Fruit fly (Drosophila melanogaster) whole organism, adult: ENCODE measurements around the gene CG13658.

Experiments
- CG11617 ChIP-seq: fragments of 200-800 bp; sonication (Bioruptor generic); optimal IDR thresholded peaks from 2 replicates; lab custom pipeline; 2017; ENCODE audit warnings: mild to moderate bottlenecking, missing biosample characterization, missing genetic modification reagents, missing genetic modification characterization
- CG12768 ChIP-seq: fragments of 200-800 bp; sonication (Bioruptor generic); optimal IDR thresholded peaks from 2 replicates; lab custom pipeline; 2017; ENCODE audit warnings: missing biosample characterization, missing genetic modification characterization, mild to moderate bottlenecking, moderate library complexity, missing genetic modification reagents
- CG14711 ChIP-seq: fragments of 200-800 bp; sonication (Bioruptor generic); optimal IDR thresholded peaks from 2 replicates; lab custom pipeline; 2018; ENCODE audit warnings: missing biosample characterization, mild to moderate bottlenecking, missing genetic modification characterization, moderate library complexity
- CG1620 ChIP-seq: fragments of 200-800 bp; sonication (Bioruptor generic); optimal IDR thresholded peaks from 2 replicates; lab custom pipeline; 2016; ENCODE audit warnings: missing biosample characterization, missing genetic modification characterization
- CG33017 ChIP-seq: fragments of 200-800 bp; sonication (Bioruptor generic); optimal IDR thresholded peaks from 2 replicates; lab custom pipeline; 2018; ENCODE audit warnings: missing biosample characterization, mild to moderate bottlenecking, missing genetic modification characterization, moderate library complexity
- CG5204 ChIP-seq: fragments of 200-800 bp; sonication (Bioruptor generic); optimal IDR thresholded peaks from 2 replicates; lab custom pipeline; 2016; ENCODE audit warnings: missing biosample characterization, missing genetic modification characterization
- CG7045 ChIP-seq: fragments of 200-800 bp; sonication (Bioruptor generic); optimal IDR thresholded peaks from 2 replicates; lab custom pipeline; 2017; ENCODE audit warnings: missing biosample characterization, mild to moderate bottlenecking, missing genetic modification characterization
- CG7101 ChIP-seq: fragments of 200-800 bp; sonication (Bioruptor generic); optimal IDR thresholded peaks from 2 replicates; lab custom pipeline; 2018; ENCODE audit warnings: missing biosample characterization, mild to moderate bottlenecking, missing genetic modification characterization, moderate library complexity
- Clk ChIP-seq: fragments of 200-800 bp; sonication (Bioruptor generic); optimal IDR thresholded peaks from 2 replicates; lab custom pipeline; 2017; ENCODE audit warnings: missing biosample characterization, missing genetic modification characterization
- Crg-1 ChIP-seq: fragments of 200-800 bp; sonication (Bioruptor generic); optimal IDR thresholded peaks from 2 replicates; lab custom pipeline; 2016; ENCODE audit warnings: missing biosample characterization, missing genetic modification characterization
- Hr96 ChIP-seq: fragments of 200-800 bp; sonication (Bioruptor generic); optimal IDR thresholded peaks from 2 replicates; lab custom pipeline; 2016; ENCODE audit warnings: missing biosample characterization, missing genetic modification characterization
- Mnt ChIP-seq: fragments of 200-800 bp; sonication (Bioruptor generic); optimal IDR thresholded peaks from 2 replicates; lab custom pipeline; 2016; ENCODE audit warnings: missing biosample characterization, mild to moderate bottlenecking, missing genetic modification characterization
- bab1 ChIP-seq: fragments of 200-800 bp; sonication (Bioruptor generic); optimal IDR thresholded peaks from 3 replicates; lab custom pipeline; 2019; ENCODE audit warnings: missing biosample characterization, mild to moderate bottlenecking, missing genetic modification characterization, moderate library complexity
- cic ChIP-seq: fragments of 200-800 bp; sonication (Bioruptor generic); optimal IDR thresholded peaks from 2 replicates; lab custom pipeline; 2017; ENCODE audit warnings: missing biosample characterization, mild to moderate bottlenecking, missing genetic modification characterization, moderate library complexity
- cnc ChIP-seq, 2 experiments: fragments of >200 bp; optimal IDR thresholded peaks; 2 replicates each; lab custom pipeline; 2017
- kay ChIP-seq: fragments of 200-800 bp; sonication (Bioruptor generic); peaks from one replicate; lab custom pipeline; 2016; ENCODE audit warnings: missing biosample characterization, missing genetic modification characterization, borderline replicate concordance
- ovo ChIP-seq: fragments of 200-800 bp; sonication (Bioruptor generic); optimal IDR thresholded peaks from 2 replicates; lab custom pipeline; 2016; ENCODE audit warnings: missing biosample characterization, missing genetic modification characterization
- pad ChIP-seq: fragments of 200-800 bp; sonication (Bioruptor generic); optimal IDR thresholded peaks from 3 replicates; lab custom pipeline; 2017; ENCODE audit warnings: missing biosample characterization, missing genetic modification characterization, mild to moderate bottlenecking, moderate library complexity, missing genetic modification reagents
- tj ChIP-seq: fragments of 200-800 bp; sonication (Bioruptor generic); optimal IDR thresholded peaks from 3 replicates; lab custom pipeline; 2017; ENCODE audit warnings: missing biosample characterization, mild to moderate bottlenecking, missing genetic modification characterization, moderate library complexity
- toe ChIP-seq: fragments of 200-800 bp; sonication (Bioruptor generic); optimal IDR thresholded peaks from 2 replicates; lab custom pipeline; 2016; ENCODE audit warnings: missing biosample characterization, missing genetic modification characterization

Gene CG13658

DNA sequence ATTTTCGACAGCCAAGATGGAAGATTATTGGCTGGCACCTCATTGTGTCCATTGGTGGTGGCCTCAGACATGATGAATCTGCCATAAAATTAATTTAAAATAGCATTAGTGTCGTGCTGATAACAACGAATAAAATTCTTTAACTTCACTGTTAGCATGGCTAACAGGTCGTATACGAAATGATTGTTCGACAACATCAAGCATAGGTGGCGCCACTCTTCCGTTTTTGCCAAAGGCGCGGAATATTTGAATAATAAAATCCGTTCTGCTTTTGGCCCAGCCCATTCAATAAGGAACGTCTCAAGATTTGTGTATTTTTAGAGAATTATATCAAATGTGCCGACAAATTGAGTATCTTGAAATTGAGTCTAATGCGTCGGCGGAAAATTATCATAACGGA, 25.3 kb downstream of the CG13658 start:
- TF ChIP-seq ovo: no peak
- TF ChIP-seq tj (GFP tag; lab: Kevin White, UChicago): no peak
- TF ChIP-seq cic: no peak
- no peak for TF ChIP-seq CG33017
- TF ChIP-seq toe (GFP tag; lab: Kevin White, UChicago): peak; percentile 26

DNA sequence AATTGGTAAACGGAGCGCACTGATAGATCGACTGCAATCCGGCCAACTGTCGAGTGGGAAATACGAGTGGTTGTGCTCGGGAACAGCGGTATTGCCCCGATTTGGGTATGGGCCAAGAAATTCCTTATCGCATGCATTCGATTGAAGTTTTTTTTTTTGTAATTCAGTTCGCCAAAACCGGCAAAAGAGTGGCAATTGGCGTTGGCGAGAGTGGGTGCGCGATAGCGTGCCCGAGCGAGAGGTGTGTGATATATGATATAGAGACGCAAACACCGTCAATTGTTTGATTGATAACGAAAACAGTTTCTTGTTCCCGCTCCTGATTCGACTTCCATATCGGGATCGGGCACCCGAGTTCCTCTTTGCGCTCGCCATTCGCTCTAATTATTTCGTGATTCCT, 26.5 kb downstream of the CG13658 start, which contains the start of gene CG31087:
Gene CG31087, minus strand, starts transcription at position 63 of the 400 bp plus-strand sequence.
- no peak for TF ChIP-seq CG7045 (GFP tag; lab: Kevin White, UChicago)
- peak; percentile 63 for TF ChIP-seq cic

DNA sequence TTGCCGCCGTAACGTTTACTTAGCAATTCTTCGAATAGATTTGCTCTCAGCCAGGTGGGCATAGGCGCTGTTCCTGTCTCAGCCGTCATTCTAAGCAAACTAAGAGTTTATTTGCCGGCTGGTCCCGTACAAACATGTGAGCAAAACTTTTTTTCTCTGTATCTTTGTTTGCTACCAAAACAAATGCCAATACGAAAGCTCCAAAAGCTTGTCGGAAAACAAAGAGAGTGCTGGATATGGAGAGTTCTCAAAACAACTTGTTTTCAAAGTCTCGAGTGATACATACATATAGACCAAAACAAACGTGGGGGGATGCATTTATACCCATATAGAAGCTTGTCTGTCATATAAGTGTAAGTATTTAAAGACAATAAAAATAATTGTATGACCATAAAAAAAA, 28.7 kb downstream of the CG13658 start, which contains the start of gene CG10559:
Gene CG10559, minus strand, starts transcription at position 101 of the 400 bp plus-strand sequence.
- no peak for TF ChIP-seq tj (GFP tag; lab: Kevin White, UChicago)
- peak; percentile 73 for TF ChIP-seq kay (GFP tag; lab: Kevin White, UChicago)
- peak; percentile 20 for TF ChIP-seq cic

DNA sequence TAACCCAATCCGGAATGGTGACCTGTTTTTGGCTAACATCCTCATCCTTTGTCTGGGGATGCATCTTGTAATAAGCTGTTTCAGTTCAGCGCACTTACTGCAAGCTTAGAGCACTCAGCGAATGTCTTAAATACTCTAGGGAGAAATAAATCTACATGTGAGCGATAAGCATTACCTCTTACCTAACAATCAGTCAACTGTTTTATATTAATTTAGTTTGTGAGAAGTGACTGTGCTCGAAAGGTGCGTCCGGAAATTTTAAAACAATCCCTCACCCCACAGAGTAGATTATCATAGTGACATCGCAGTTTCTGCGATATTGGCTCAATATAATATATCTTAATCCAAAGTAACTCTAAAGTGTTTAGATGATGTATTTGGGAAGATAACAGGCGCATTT, 30.7 kb downstream of the CG13658 start, which contains the start of gene CG10553:
Gene CG10553, minus strand, starts transcription at position 101 of the 400 bp plus-strand sequence.
- no peak for TF ChIP-seq Clk (GFP tag; lab: Kevin White, UChicago)
- TF ChIP-seq cic: no peak
- TF ChIP-seq CG5204 (GFP tag; lab: Kevin White, UChicago): no peak
- TF ChIP-seq Hr96 (GFP tag; lab: Kevin White, UChicago): no peak
- TF ChIP-seq CG1620 (GFP tag; lab: Kevin White, UChicago): no peak
- no peak for TF ChIP-seq CG12768
- no peak for TF ChIP-seq kay (GFP tag; lab: Kevin White, UChicago)

DNA sequence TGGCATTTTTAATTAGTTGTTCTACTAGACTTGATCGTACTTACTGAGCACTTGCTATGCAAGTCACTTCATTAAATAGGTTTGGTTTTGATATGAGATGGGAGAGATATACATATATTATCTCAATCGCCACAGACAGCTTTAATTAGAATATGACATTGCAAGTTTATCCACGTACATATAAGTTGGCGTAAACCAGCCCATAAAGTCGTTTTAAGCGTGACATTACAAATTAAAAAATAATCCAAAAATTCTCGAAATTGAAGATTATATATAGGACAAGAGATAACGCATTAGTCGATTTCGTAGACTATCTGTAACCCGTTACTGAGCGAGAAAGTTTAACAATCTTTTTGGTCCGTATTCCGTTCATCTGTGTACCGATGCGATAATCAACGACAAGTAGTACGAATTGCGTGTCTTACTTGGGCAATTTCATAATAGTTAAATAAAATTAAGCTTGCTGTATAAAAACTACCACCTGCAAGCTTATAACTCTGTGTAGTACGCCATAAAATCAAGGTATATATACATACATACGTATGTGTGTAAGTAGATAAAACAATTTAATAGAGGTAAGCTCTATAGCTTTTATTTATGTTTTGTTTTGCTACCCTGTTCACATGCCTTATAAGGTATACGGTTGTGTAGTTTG, 32.9 kb downstream of the CG13658 start, which contains the start of gene CG10560:
Gene CG10560, minus strand, starts transcription at position 51 of the 655 bp plus-strand sequence.
- TF ChIP-seq bab1 (GFP tag; lab: Kevin White, UChicago) (no peak), cic (peak; percentile 27), toe (GFP tag; lab: Kevin White, UChicago) (no peak), CG33017 (no peak), CG1620 (GFP tag; lab: Kevin White, UChicago) (no peak), cnc (optimal IDR thresholded peaks at IDR 0.05; lab: Kevin White, UChicago) (peak; percentile 19 to 51), Mnt (GFP tag; lab: Kevin White, UChicago) (no peak), pad (GFP tag; lab: Kevin White, UChicago) (no peak), tj (GFP tag; lab: Kevin White, UChicago) (no peak), ovo (no peak), CG11617 (no peak), CG12768 (no peak), Hr96 (GFP tag; lab: Kevin White, UChicago) (no peak), kay (GFP tag; lab: Kevin White, UChicago) (peak; percentile 74)

DNA sequence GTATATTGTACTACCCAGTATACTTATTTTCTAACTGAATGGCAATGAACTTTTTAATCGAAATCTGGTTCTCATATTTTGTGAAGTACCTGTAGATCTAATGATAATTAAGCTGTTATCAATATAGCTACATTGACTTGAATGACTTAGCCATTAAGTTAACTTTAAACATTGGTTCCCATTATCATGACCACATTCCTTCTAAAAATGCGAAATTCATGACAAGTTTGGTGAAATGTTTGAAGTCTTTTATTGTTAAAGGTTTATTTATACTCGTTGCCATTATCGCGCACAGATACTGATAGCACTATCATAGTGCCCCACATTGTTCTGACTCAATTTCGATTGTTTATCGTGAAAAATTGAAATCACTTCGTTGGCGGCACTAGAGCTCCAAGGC, 33.6 kb downstream of the CG13658 start:
- no peak for TF ChIP-seq Mnt (GFP tag; lab: Kevin White, UChicago)

DNA sequence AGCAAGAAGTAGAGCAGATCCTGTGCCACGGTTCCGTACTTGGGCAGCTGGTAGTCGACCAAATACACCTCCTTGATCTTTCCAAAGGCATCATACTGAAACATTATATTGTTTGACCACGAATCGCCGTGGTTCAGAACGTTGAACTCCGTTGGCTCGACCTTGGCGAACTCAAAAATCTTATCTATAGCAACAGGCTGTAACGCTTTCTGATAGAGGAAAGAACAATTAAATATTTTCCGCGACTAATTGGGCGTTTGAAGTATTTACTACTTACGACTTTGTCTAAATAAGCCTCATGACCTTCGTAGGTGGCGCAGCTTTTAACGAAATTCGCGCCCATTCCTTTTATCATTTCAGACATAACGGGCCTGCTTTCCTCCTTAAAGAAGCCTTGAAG, 34.4 kb downstream of the CG13658 start:
- TF ChIP-seq CG11617 (no peak), Crg-1 (no peak), kay (GFP tag; lab: Kevin White, UChicago) (no peak), CG5204 (GFP tag; lab: Kevin White, UChicago) (no peak), CG14711 (no peak), ovo (no peak), pad (GFP tag; lab: Kevin White, UChicago) (no peak), Clk (GFP tag; lab: Kevin White, UChicago) (no peak), CG12768 (no peak), CG7101 (no peak), cnc (optimal IDR thresholded peaks at IDR 0.05; lab: Kevin White, UChicago) (no peak)

DNA sequence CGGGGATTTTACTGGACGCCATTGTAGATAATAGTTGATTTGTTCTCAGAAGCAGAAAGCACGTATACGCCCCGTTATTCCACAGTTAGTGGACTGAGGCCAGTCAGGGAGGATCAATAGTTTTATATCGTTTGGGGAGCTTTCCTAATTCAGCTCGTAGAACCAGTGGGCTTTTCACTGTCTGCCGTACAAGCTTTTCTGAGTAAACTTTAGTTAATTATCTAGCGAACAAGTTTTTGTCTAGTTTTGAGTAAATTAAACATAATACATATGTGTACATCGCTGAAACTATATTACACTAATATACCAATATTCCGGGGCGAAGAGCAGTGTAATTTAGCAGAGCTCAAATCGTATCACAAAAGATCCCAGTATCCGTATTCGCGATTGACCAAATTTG, 35.4 kb downstream of the CG13658 start, which contains the start of gene CG10562:
Gene CG10562, minus strand, starts transcription at position 101 of the 400 bp plus-strand sequence.
- peak; percentile 10 for TF ChIP-seq CG12768
- TF ChIP-seq pad (GFP tag; lab: Kevin White, UChicago): no peak
- peak; percentile 28 for TF ChIP-seq cic
- no peak for TF ChIP-seq CG5204 (GFP tag; lab: Kevin White, UChicago)
